Worm (Caenorhabditis elegans) whole organism, late embryonic: Measurements from ENCODE around the gene T04C12.11.

Source experiments
- C38D4.7 ChIP-seq: fragments of 200-800 bp; sonication (Bioruptor generic); optimal IDR thresholded peaks from 2 replicates; lab custom pipeline; 2018; ENCODE audit warnings: mild to moderate bottlenecking, missing genetic modification characterization, moderate library complexity, missing compliant biosample characterization
- F13H6.1 ChIP-seq: sonication (generic microtip); optimal IDR thresholded peaks from 2 replicates; lab custom pipeline; 2016; ENCODE audit warnings: missing genetic modification characterization, missing compliant biosample characterization
- T23F11.4 ChIP-seq: fragments of 200-800 bp; sonication (Bioruptor generic); optimal IDR thresholded peaks from 2 replicates; lab custom pipeline; 2018; ENCODE audit warnings: mild to moderate bottlenecking, missing genetic modification characterization, missing compliant biosample characterization
- ahr-1 ChIP-seq: sonication (generic microtip); optimal IDR thresholded peaks from 2 replicates; lab custom pipeline; 2016; ENCODE audit warnings: missing genetic modification characterization, missing compliant biosample characterization
- ama-1 ChIP-seq: fragments of 150-350 bp; optimal IDR thresholded peaks from 2 replicates; lab custom pipeline; 2014
- ceh-14 ChIP-seq: sonication (generic microtip); optimal IDR thresholded peaks from 2 replicates; lab custom pipeline; 2016; ENCODE audit warnings: missing genotype, missing genetic modification characterization, missing compliant biosample characterization
- ceh-18 ChIP-seq: sonication (generic microtip); optimal IDR thresholded peaks from 2 replicates; lab custom pipeline; 2016; ENCODE audit warnings: missing genetic modification characterization, missing compliant biosample characterization
- ceh-19 ChIP-seq: fragments of 200-800 bp; sonication (Bioruptor generic); optimal IDR thresholded peaks from 2 replicates; lab custom pipeline; 2018; ENCODE audit warnings: mild to moderate bottlenecking, missing genetic modification characterization, missing compliant biosample characterization
- ceh-22 ChIP-seq: sonication (generic microtip); optimal IDR thresholded peaks from 2 replicates; lab custom pipeline; 2017; ENCODE audit warnings: missing biosample characterization, missing genetic modification characterization
- ceh-30 ChIP-seq: fragments of 150-350 bp; optimal IDR thresholded peaks from 2 replicates; lab custom pipeline; 2014; ENCODE audit warnings: missing biosample characterization, missing genetic modification characterization
- ceh-48 ChIP-seq: sonication (generic microtip); optimal IDR thresholded peaks from 2 replicates; lab custom pipeline; 2016; ENCODE audit warnings: missing genetic modification characterization, inconsistent platforms, missing compliant biosample characterization
- dmd-4 ChIP-seq: sonication (generic microtip); optimal IDR thresholded peaks from 2 replicates; lab custom pipeline; 2016; ENCODE audit warnings: borderline replicate concordance, missing genetic modification characterization, missing compliant biosample characterization
- elt-2 ChIP-seq: sonication (generic microtip); optimal IDR thresholded peaks from 2 replicates; lab custom pipeline; 2016; ENCODE audit warnings: missing genetic modification reagents, missing genetic modification characterization, missing compliant biosample characterization
- elt-4 ChIP-seq: sonication (generic microtip); optimal IDR thresholded peaks from 2 replicates; lab custom pipeline; 2016; ENCODE audit warnings: missing genetic modification characterization, missing compliant biosample characterization
- eyg-1 ChIP-seq: sonication (generic microtip); optimal IDR thresholded peaks from 2 replicates; lab custom pipeline; 2016; ENCODE audit warnings: missing genotype, missing genetic modification characterization, missing compliant biosample characterization
- fax-1 ChIP-seq: sonication (generic microtip); optimal IDR thresholded peaks from 2 replicates; lab custom pipeline; 2016; ENCODE audit warnings: missing genotype, missing genetic modification characterization, missing compliant biosample characterization
- fkh-10 ChIP-seq: fragments of 150-350 bp; optimal IDR thresholded peaks from 2 replicates; lab custom pipeline; 2014; ENCODE audit warnings: missing biosample characterization, missing genetic modification reagents, missing genetic modification characterization
- gmeb-2 ChIP-seq: sonication (generic microtip); optimal IDR thresholded peaks from 2 replicates; lab custom pipeline; 2016; ENCODE audit warnings: missing genetic modification characterization, inconsistent platforms, missing compliant biosample characterization
- hlh-13 ChIP-seq: fragments of 200-800 bp; sonication (Bioruptor generic); optimal IDR thresholded peaks from 2 replicates; lab custom pipeline; 2018; ENCODE audit warnings: mild to moderate bottlenecking, missing genetic modification characterization, missing compliant biosample characterization
- hlh-30 ChIP-seq: sonication (generic microtip); optimal IDR thresholded peaks from 2 replicates; lab custom pipeline; 2017; ENCODE audit warnings: antibody characterized with exemption, missing genetic modification characterization, missing compliant biosample characterization; ENCODE audit not compliant: insufficient read depth
- hlh-6 ChIP-seq: sonication (generic microtip); optimal IDR thresholded peaks from 2 replicates; lab custom pipeline; 2016; ENCODE audit warnings: missing genotype, missing genetic modification characterization, missing compliant biosample characterization
- hlh-8 ChIP-seq: sonication (generic microtip); optimal IDR thresholded peaks from 2 replicates; lab custom pipeline; 2016; ENCODE audit warnings: missing genotype, missing genetic modification characterization, missing compliant biosample characterization
- lim-6 ChIP-seq: sonication (generic microtip); optimal IDR thresholded peaks from 2 replicates; lab custom pipeline; 2016; ENCODE audit warnings: missing genetic modification characterization, missing compliant biosample characterization
- madf-2 ChIP-seq: sonication (generic microtip); optimal IDR thresholded peaks from 2 replicates; lab custom pipeline; 2017; ENCODE audit warnings: missing genetic modification characterization, missing compliant biosample characterization
- mec-3 ChIP-seq: sonication (generic microtip); optimal IDR thresholded peaks from 2 replicates; lab custom pipeline; 2016; ENCODE audit warnings: borderline replicate concordance, missing genetic modification characterization, missing compliant biosample characterization
- nfya-1 ChIP-seq: sonication (generic microtip); optimal IDR thresholded peaks from 2 replicates; lab custom pipeline; 2017; ENCODE audit warnings: missing genetic modification characterization, mild to moderate bottlenecking, missing compliant biosample characterization, antibody characterized with exemption, moderate library complexity
- npax-4 ChIP-seq: sonication (generic microtip); optimal IDR thresholded peaks from 2 replicates; lab custom pipeline; 2016; ENCODE audit warnings: missing genetic modification characterization, missing compliant biosample characterization
- odd-2 ChIP-seq: sonication (generic microtip); optimal IDR thresholded peaks from 2 replicates; lab custom pipeline; 2017; ENCODE audit warnings: antibody characterized with exemption, mild to moderate bottlenecking, missing genetic modification characterization, missing compliant biosample characterization
- pha-2 ChIP-seq: sonication (generic microtip); optimal IDR thresholded peaks from 2 replicates; lab custom pipeline; 2017; ENCODE audit warnings: mild to moderate bottlenecking, missing genetic modification characterization, missing compliant biosample characterization
- pha-4 ChIP-seq: fragments of 150-350 bp; optimal IDR thresholded peaks from 2 replicates; lab custom pipeline; 2018; ENCODE audit warnings: missing biosample characterization, missing genetic modification reagents, missing genetic modification characterization
- pqm-1 ChIP-seq: sonication (generic microtip); optimal IDR thresholded peaks from 2 replicates; lab custom pipeline; 2016; ENCODE audit warnings: missing genetic modification characterization, missing compliant biosample characterization
- pros-1 ChIP-seq: fragments of 150-350 bp; optimal IDR thresholded peaks from 2 replicates; lab custom pipeline; 2014; ENCODE audit warnings: missing biosample characterization, missing genetic modification reagents, missing genetic modification characterization
- ref-2 ChIP-seq: sonication (generic microtip); optimal IDR thresholded peaks from 2 replicates; lab custom pipeline; 2016; ENCODE audit warnings: missing genetic modification characterization, missing compliant biosample characterization
- sdc-2 ChIP-seq: sonication (generic microtip); optimal IDR thresholded peaks from 2 replicates; lab custom pipeline; 2016; ENCODE audit warnings: missing genotype, missing genetic modification characterization, missing compliant biosample characterization
- sox-2 ChIP-seq: fragments of 200-800 bp; sonication (Bioruptor generic); IDR thresholded peaks from 2 replicates; pipeline ENCODE4 v1.3.6; 2022; ENCODE audit warnings: missing genetic modification reagents, missing genetic modification characterization, missing compliant biosample characterization
- sox-4 ChIP-seq: sonication (generic microtip); optimal IDR thresholded peaks from 2 replicates; lab custom pipeline; 2017; ENCODE audit warnings: mild to moderate bottlenecking, missing genetic modification characterization, inconsistent platforms, missing compliant biosample characterization
- syd-9 ChIP-seq: sonication (generic microtip); optimal IDR thresholded peaks from 2 replicates; lab custom pipeline; 2016; ENCODE audit warnings: mild to moderate bottlenecking, missing genetic modification characterization, moderate library complexity, missing compliant biosample characterization
- tbx-2 ChIP-seq: sonication (generic microtip); optimal IDR thresholded peaks from 2 replicates; lab custom pipeline; 2016; ENCODE audit warnings: missing genetic modification characterization, missing compliant biosample characterization
- tbx-7 ChIP-seq: sonication (generic microtip); optimal IDR thresholded peaks from 2 replicates; lab custom pipeline; 2016; ENCODE audit warnings: missing genotype, missing genetic modification characterization, missing compliant biosample characterization
- ttx-3 ChIP-seq: sonication (generic microtip); optimal IDR thresholded peaks from 2 replicates; lab custom pipeline; 2016; ENCODE audit warnings: missing genetic modification reagents, missing genetic modification characterization, missing compliant biosample characterization
- unc-3 ChIP-seq, 2 experiments: fragments of 200-800 bp in 1 of 2; sonication (Bioruptor generic) in 1 of 2; sonication (generic microtip) in 1 of 2; conservative IDR thresholded peaks in 1 of 2; optimal IDR thresholded peaks in 1 of 2; 2 replicates each; pipeline versions ENCODE4 v1.3.6 to Lab custom; 2016 to 2022; ENCODE audit warnings: missing compliant biosample characterization in 2 of 2, missing genetic modification characterization in 2 of 2, missing genetic modification reagents in 1 of 2
- unc-42 ChIP-seq: sonication (generic microtip); optimal IDR thresholded peaks from 2 replicates; lab custom pipeline; 2016; ENCODE audit warnings: missing genotype, missing genetic modification characterization, missing compliant biosample characterization
- unc-86 ChIP-seq: sonication (generic microtip); optimal IDR thresholded peaks from 2 replicates; lab custom pipeline; 2016; ENCODE audit warnings: missing genetic modification characterization, missing compliant biosample characterization
- ztf-16 ChIP-seq: sonication (generic microtip); optimal IDR thresholded peaks from 2 replicates; lab custom pipeline; 2017; ENCODE audit warnings: missing genetic modification characterization, missing compliant biosample characterization

Gene T04C12.11

ce11 chrV:11078104-11078724 is 18.1 kb upstream of the T04C12.11 start, which contains the start of gene act-2 (continued):
- no peak for TF ChIP-seq ama-1 (lab: Kevin White, UChicago)
- TF ChIP-seq F13H6.1 = no peak
- no peak for TF ChIP-seq ahr-1

ce11 chrV:11076403-11076802 is 16.3 kb upstream of the T04C12.11 start:
- TF ChIP-seq ama-1 (lab: Kevin White, UChicago) (peak; percentile 23), ceh-30 (tag; lab: Kevin White, UChicago) (no peak), elt-4 (no peak), tbx-2 (no peak), ceh-22 (tag; lab: Kevin White, UChicago) (no peak), hlh-8 (tag; lab: Kevin White, UChicago) (no peak), elt-2 (tag; lab: Kevin White, UChicago) (peak; percentile 89)

- TF ChIP-seq sox-2 (no peak), ceh-14 (tag; lab: Kevin White, UChicago) (no peak), ref-2 (tag; lab: Kevin White, UChicago) (no peak), npax-4 (no peak), tbx-2 (no peak), hlh-6 (no peak), fax-1 (no peak), sdc-2 (tag; lab: Kevin White, UChicago) (no peak), odd-2 (tag; lab: Kevin White, UChicago) (no peak), ttx-3 (tag; lab: Kevin White, UChicago) (no peak), ceh-18 (tag; lab: Kevin White, UChicago) (no peak), unc-42 (no peak), unc-86 (tag; lab: Kevin White, UChicago) (no peak), ceh-19 (GFP tag; lab: Kevin White, UChicago) (no peak), dmd-4 (no peak), hlh-13 (GFP tag; lab: Kevin White, UChicago) (no peak), F13H6.1 (no peak), eyg-1 (tag; lab: Kevin White, UChicago) (no peak)
Measured at ce11 chrV:11076028-11076402, 15.9 kb upstream of the T04C12.11 start.

ce11 chrV:11075209-11076027 is 15.3 kb upstream of the T04C12.11 start:
- TF ChIP-seq lim-6 (tag; lab: Kevin White, UChicago) (no peak), pha-2 (tag; lab: Kevin White, UChicago) (no peak), ztf-16 (tag; lab: Kevin White, UChicago) (no peak), fkh-10 (GFP tag; lab: Kevin White, UChicago) (no peak), unc-3 (GFP tag; conservative IDR thresholded peaks at IDR 0.05; lab: Robert Waterston, UW) (no peak), unc-3 (tag; optimal IDR thresholded peaks at IDR 0.05; lab: Kevin White, UChicago) (no peak), syd-9 (tag; lab: Kevin White, UChicago) (no peak), C38D4.7 (GFP tag; lab: Kevin White, UChicago) (no peak), ceh-18 (tag; lab: Kevin White, UChicago) (peak; percentile 13), ama-1 (lab: Kevin White, UChicago) (no peak), ceh-19 (GFP tag; lab: Kevin White, UChicago) (no peak), pros-1 (tag; lab: Kevin White, UChicago) (no peak), pqm-1 (tag; lab: Kevin White, UChicago) (no peak), ceh-48 (tag; lab: Kevin White, UChicago) (no peak), pha-4 (tag; lab: Kevin White, UChicago) (no peak), fax-1 (no peak), nfya-1 (tag; lab: Kevin White, UChicago) (peak; percentile 23), gmeb-2 (tag; lab: Kevin White, UChicago) (no peak), unc-42 (peak; percentile 25), unc-86 (tag; lab: Kevin White, UChicago) (no peak), ref-2 (tag; lab: Kevin White, UChicago) (peak; percentile 14), tbx-7 (tag; lab: Kevin White, UChicago) (no peak), ahr-1 (no peak), eyg-1 (tag; lab: Kevin White, UChicago) (no peak), madf-2 (tag; lab: Kevin White, UChicago) (no peak), hlh-30 (no peak), mec-3 (tag; lab: Kevin White, UChicago) (no peak), T23F11.4 (GFP tag; lab: Kevin White, UChicago) (no peak), sox-4 (tag; lab: Kevin White, UChicago) (no peak), dmd-4 (no peak)
